Worm (Caenorhabditis elegans): Measurements from ENCODE around the gene cbp-3.

The cbp-3 gene

ce11 chrIII:9944723-9945122, 30.9 kb downstream of the cbp-3 start, which contains the start of gene gln-2:
Gene gln-2, minus strand, starts transcription at chrIII:9944823.
- TF ChIP-seq pag-3 (tag; optimal IDR thresholded peaks at IDR 0.05; ENCODE audit: borderline replicate concordance, insufficient read depth) (no peak), ceh-90 (tag; optimal IDR thresholded peaks at IDR 0.05) (no peak), alr-1 (tag; optimal IDR thresholded peaks at IDR 0.05; ENCODE audit: borderline replicate concordance) (no peak), unc-130 (tag; optimal IDR thresholded peaks at IDR 0.05) (no peak), unc-86 (tag; optimal IDR thresholded peaks at IDR 0.05) (no peak), lsy-2 (tag; optimal IDR thresholded peaks at IDR 0.05) (no peak), Y116A8C.19 (tag; optimal IDR thresholded peaks at IDR 0.05; ENCODE audit: borderline replicate concordance) (no peak), lin-35 (GFP tag; optimal IDR thresholded peaks at IDR 0.05) (no peak)

- peak; percentile 43 to 80 (median 67) for TF ChIP-seq dpl-1 (GFP tag; optimal IDR thresholded peaks at IDR 0.05)
- no peak for TF ChIP-seq zag-1 (tag; optimal IDR thresholded peaks at IDR 0.05)
- TF ChIP-seq efl-1 (optimal IDR thresholded peaks at IDR 0.05) = peak; percentile 64 to 69
- TF ChIP-seq efl-1 (GFP tag; optimal IDR thresholded peaks at IDR 0.05 in 1 of 2) = peak; percentile 81 to 97
- TF ChIP-seq snu-23 (GFP tag; optimal IDR thresholded peaks at IDR 0.05) = no peak
- no peak for TF ChIP-seq mab-9 (GFP tag; IDR thresholded peaks at IDR 0.05)
- peak; percentile 1 to 84 for TF ChIP-seq lin-35 (GFP tag; optimal IDR thresholded peaks at IDR 0.05)
- TF ChIP-seq lin-15B (tag; optimal IDR thresholded peaks at IDR 0.05) = peak; percentile 63
- TF ChIP-seq nhr-77 (tag; optimal IDR thresholded peaks at IDR 0.05) = no peak
- TF ChIP-seq F16B12.6 (tag; optimal IDR thresholded peaks at IDR 0.05) = peak; percentile 74
Measured at ce11 chrIII:9946806-9947419, 33.1 kb downstream of the cbp-3 start, which contains the start of gene K03H1.7. Gene K03H1.7, plus strand, starts transcription at chrIII:9947405.

DNA sequence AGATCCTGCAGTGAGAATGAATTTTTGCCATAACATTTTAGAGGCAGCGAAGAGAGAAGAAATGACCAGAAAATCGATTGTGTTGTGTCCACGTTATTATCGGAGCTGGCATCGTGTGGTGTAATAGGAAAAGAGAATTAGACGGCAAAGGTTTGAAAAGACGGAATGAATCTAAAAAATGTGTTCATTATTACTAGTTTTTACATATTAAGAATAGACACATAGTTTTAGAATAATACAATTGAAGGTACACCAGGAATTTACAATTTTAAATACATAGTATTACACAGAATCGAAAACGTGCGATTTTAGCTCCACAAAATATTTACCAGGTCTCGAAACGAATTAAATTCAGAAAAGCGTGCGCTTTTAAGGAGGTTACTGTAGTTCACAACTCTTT, 36.5 kb downstream of the cbp-3 start, which contains the start of gene K03H1.13:
TSS of gene K03H1.13 (minus strand) at position 101 of the 400 bp plus-strand sequence.
- TF ChIP-seq mep-1 (tag; optimal IDR thresholded peaks at IDR 0.05) (no peak), efl-1 (optimal IDR thresholded peaks at IDR 0.05) (no peak), efl-1 (GFP tag; optimal IDR thresholded peaks at IDR 0.05 in 1 of 2) (peak in 1 of 2 experiments; percentile 30)

DNA sequence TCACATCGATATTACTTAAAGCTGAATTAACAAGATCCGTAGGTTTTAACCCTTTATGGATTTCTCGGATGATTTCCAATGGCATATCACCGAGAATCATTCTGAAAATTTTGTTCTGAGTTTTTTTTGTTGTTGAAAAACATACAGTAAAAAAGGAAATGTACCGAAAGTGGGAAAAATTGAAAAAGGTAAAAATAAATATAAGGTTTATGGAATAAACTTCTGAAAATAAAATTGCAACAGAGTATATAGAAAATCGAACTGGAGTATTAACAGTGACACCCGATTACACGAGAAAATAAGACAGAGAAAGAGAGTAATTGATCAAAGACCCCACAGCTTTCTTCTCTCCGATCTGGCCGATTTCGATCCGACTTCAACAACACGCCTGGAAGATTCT, 38.1 kb downstream of the cbp-3 start, which contains the start of gene K03H1.11:
TSS of gene K03H1.11 (minus strand) at position 101 of the 400 bp plus-strand sequence.
- no peak for TF ChIP-seq nhr-20 (tag; optimal IDR thresholded peaks at IDR 0.05)
- no peak for TF ChIP-seq lin-13 (GFP tag; optimal IDR thresholded peaks at IDR 0.05)
- TF ChIP-seq F16B12.6 (tag; optimal IDR thresholded peaks at IDR 0.05) = no peak
- TF ChIP-seq efl-3 (GFP tag; optimal IDR thresholded peaks at IDR 0.05) = no peak
- no peak for TF ChIP-seq xbp-1 (tag; optimal IDR thresholded peaks at IDR 0.05)

DNA sequence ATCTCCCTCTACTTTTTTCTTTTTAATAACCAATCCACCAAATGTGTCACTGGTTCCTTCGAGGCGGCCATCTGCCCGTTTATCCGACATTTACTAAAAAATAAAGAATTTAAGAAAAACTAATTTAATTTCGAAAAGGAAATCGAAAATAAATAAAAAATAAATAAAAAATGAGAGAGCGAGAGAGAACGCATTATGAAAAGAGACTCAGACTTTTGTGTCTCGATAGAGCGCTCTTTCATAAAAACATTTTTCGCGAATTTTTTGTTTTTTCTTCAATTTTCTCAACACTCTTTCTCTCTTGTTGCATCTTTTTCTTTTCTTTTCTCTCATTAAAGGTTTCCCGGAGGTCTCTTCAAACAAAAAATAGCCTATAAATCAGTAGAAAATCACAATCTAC, 42.3 kb downstream of the cbp-3 start, which contains the start of gene mog-1:
TSS of gene mog-1 (minus strand) at position 93 of the 400 bp plus-strand sequence.
- TF ChIP-seq dpl-1 (GFP tag; optimal IDR thresholded peaks at IDR 0.05) (peak in 1 of 3 experiments; percentile 50), skn-1 (tag; optimal IDR thresholded peaks at IDR 0.05) (peak; percentile 18), dsc-1 (tag; optimal IDR thresholded peaks at IDR 0.05) (no peak), blmp-1 (tag; optimal IDR thresholded peaks at IDR 0.05) (peak; percentile 2), lin-14 (GFP tag; optimal IDR thresholded peaks at IDR 0.05) (peak; percentile 30), sox-4 (tag; optimal IDR thresholded peaks at IDR 0.05) (no peak), ztf-4 (tag; optimal IDR thresholded peaks at IDR 0.05) (no peak), hlh-17 (GFP tag; optimal IDR thresholded peaks at IDR 0.05; ENCODE audit: borderline replicate concordance) (no peak), zag-1 (tag; optimal IDR thresholded peaks at IDR 0.05) (no peak), efl-3 (GFP tag; optimal IDR thresholded peaks at IDR 0.05) (no peak), lin-15B (tag; optimal IDR thresholded peaks at IDR 0.05) (no peak), efl-1 (optimal IDR thresholded peaks at IDR 0.05) (peak; percentile 7 to 19), efl-1 (GFP tag; optimal IDR thresholded peaks at IDR 0.05 in 1 of 2) (peak; percentile 43 to 51), lin-35 (GFP tag; optimal IDR thresholded peaks at IDR 0.05) (peak in 1 of 2 experiments; percentile 16), snu-23 (GFP tag; optimal IDR thresholded peaks at IDR 0.05) (peak; percentile 17), lsy-2 (tag; optimal IDR thresholded peaks at IDR 0.05) (peak in 1 of 2 experiments; percentile 64), elt-2 (tag; optimal IDR thresholded peaks at IDR 0.05) (no peak), nhr-28 (tag; optimal IDR thresholded peaks at IDR 0.05) (no peak)
